Fruit fly (Drosophila melanogaster): ENCODE results near the gene CG34155.

Gene CG34155

dm6 chr3R:30529570-30529969 is 30.4 kb downstream of the CG34155 start (continued):
- TF ChIP-seq schlank (tag; optimal IDR thresholded peaks at IDR 0.05) (no peak), E2f2 (GFP tag; IDR thresholded peaks at IDR 0.05) (no peak), dmrt99B (tag; optimal IDR thresholded peaks at IDR 0.05) (peak; percentile 2), chinmo (GFP tag; IDR thresholded peaks at IDR 0.05; ENCODE audit: partially characterized antibody) (no peak), lmd (GFP tag; IDR thresholded peaks at IDR 0.05) (0 out of 2 replicates have a peak, but pooled peaks have one; percentile 19), CG14014 (GFP tag; IDR thresholded peaks at IDR 0.05) (no peak), salm (tag; optimal IDR thresholded peaks at IDR 0.05) (no peak), CG3838 (GFP tag; optimal IDR thresholded peaks at IDR 0.05) (no peak), CG7987 (GFP tag; optimal IDR thresholded peaks at IDR 0.05) (no peak), CG2712 (tag; optimal IDR thresholded peaks at IDR 0.05) (peak; percentile 6), Gug (GFP tag; IDR thresholded peaks at IDR 0.05) (no peak), GATAe (GFP tag; conservative IDR thresholded peaks at IDR 0.05) (no peak), Gsc (GFP tag; IDR thresholded peaks at IDR 0.05) (no peak)

- TF ChIP-seq sens (GFP tag) (peak; percentile 56), Med (GFP tag) (peak; percentile 52), HmgZ (tag; optimal IDR thresholded peaks at IDR 0.05) (no peak), CG2129 (GFP tag; IDR thresholded peaks at IDR 0.05; ENCODE audit: partially characterized antibody) (no peak), CG9727 (GFP tag; optimal IDR thresholded peaks at IDR 0.05) (no peak), CG8478 (optimal IDR thresholded peaks at IDR 0.05) (peak; percentile 24), ci (GFP tag; IDR thresholded peaks at IDR 0.05) (0 out of 3 replicates have a peak, but pooled peaks have one; percentile 28)
These were observed 31.2 kb downstream of the CG34155 start for dm6 chr3R:30528692-30529305.

- TF ChIP-seq CG7372 (GFP tag; IDR thresholded peaks at IDR 0.05) (no peak), sqz (GFP tag; optimal IDR thresholded peaks at IDR 0.05) (no peak), CG7839 (tag; optimal IDR thresholded peaks at IDR 0.05) (no peak), CG9215 (GFP tag; IDR thresholded peaks at IDR 0.05) (no peak), abd-A (tag; optimal IDR thresholded peaks at IDR 0.05) (peak; percentile 55), CG4328 (GFP tag; optimal IDR thresholded peaks at IDR 0.05) (no peak), ci (GFP tag; IDR thresholded peaks at IDR 0.05) (peak; percentile 25; the same call in 1 of the 3 replicates), klu (GFP tag; IDR thresholded peaks at IDR 0.05) (no peak), Blimp-1 (GFP tag; optimal IDR thresholded peaks at IDR 0.05) (peak; percentile 95), nom (GFP tag; optimal IDR thresholded peaks at IDR 0.05) (peak; percentile 41), Dbx (GFP tag; IDR thresholded peaks at IDR 0.05) (peak; percentile 25; the same call in 1 of the 3 replicates), sr (GFP tag; IDR thresholded peaks at IDR 0.05) (peak; percentile 52; the same call in 1 of the 3 replicates), Jarid2 (GFP tag; optimal IDR thresholded peaks at IDR 0.05) (peak; percentile 85), CG7357 (GFP tag; IDR thresholded peaks at IDR 0.05) (no peak), Hand (GFP tag; optimal IDR thresholded peaks at IDR 0.05) (peak; percentile 6), Antp (GFP tag; optimal IDR thresholded peaks at IDR 0.05) (no peak), Hey (tag; optimal IDR thresholded peaks at IDR 0.05) (no peak), CG3995 (GFP tag; optimal IDR thresholded peaks at IDR 0.05) (no peak), Aef1 (GFP tag; IDR thresholded peaks at IDR 0.05) (no peak), NFAT (GFP tag; IDR thresholded peaks at IDR 0.05) (peak; percentile 35; the same call in 1 of the 2 replicates), chinmo (GFP tag; IDR thresholded peaks at IDR 0.05; ENCODE audit: partially characterized antibody) (peak; percentile 65; the same call in 1 of the 4 replicates), scrt (GFP tag; optimal IDR thresholded peaks at IDR 0.05) (peak; percentile 42), corto (GFP tag; optimal IDR thresholded peaks at IDR 0.05) (peak; percentile 8), MESR4 (GFP tag; optimal IDR thresholded peaks at IDR 0.05) (no peak), mirr (GFP tag; optimal IDR thresholded peaks at IDR 0.05) (peak; percentile 2), CG11247 (GFP tag; IDR thresholded peaks at IDR 0.05) (no peak), CG32772 (GFP tag; IDR thresholded peaks at IDR 0.05) (no peak), CG32532 (GFP tag; IDR thresholded peaks at IDR 0.05) (peak; percentile 32; the same call in 1 of the 2 replicates), Hr78 (GFP tag; optimal IDR thresholded peaks at IDR 0.05) (no peak)
These were observed 33.1 kb downstream of the CG34155 start, which contains the start of gene jdp for dm6 chr3R:30526799-30527465. Gene jdp, minus strand, starts transcription at chr3R:30527037.

All from whole organism, embryonic.